Fruit fly (Drosophila melanogaster) whole organism, embryonic: ENCODE measurements around the gene GCC88.

ENCODE experiments used
- Adf1 ChIP-seq: fragments of 200-800 bp; sonication (Bioruptor generic); IDR thresholded peaks from 2 replicates; pipeline ENCODE4 v1.3.6; 2022; ENCODE audit warnings: missing biosample characterization, missing genetic modification characterization
- Atf-2 ChIP-seq: fragments of 200-800 bp; sonication (Bioruptor generic); optimal IDR thresholded peaks from 2 replicates; lab custom pipeline; 2016; ENCODE audit warnings: missing biosample characterization, missing genetic modification characterization
- BEAF-32 ChIP-seq: fragments of 200-800 bp; sonication (Bioruptor generic); optimal IDR thresholded peaks from 3 replicates; lab custom pipeline; 2017; ENCODE audit warnings: missing biosample characterization, missing genetic modification characterization, mild to moderate bottlenecking, moderate library complexity, missing genetic modification reagents
- Bteb2 ChIP-seq: fragments of 200-800 bp; sonication (Bioruptor generic); optimal IDR thresholded peaks from 2 replicates; lab custom pipeline; 2016; ENCODE audit warnings: missing biosample characterization, missing genetic modification characterization
- CG10321 ChIP-seq: fragments of 200-800 bp; sonication (Bioruptor generic); IDR thresholded peaks from 2 replicates; pipeline ENCODE4 v1.3.6; 2022; ENCODE audit warnings: missing biosample characterization, missing genetic modification characterization
- CG10543 ChIP-seq: fragments of 200-800 bp; sonication (Bioruptor generic); optimal IDR thresholded peaks from 3 replicates; lab custom pipeline; 2017; ENCODE audit warnings: missing biosample characterization, mild to moderate bottlenecking, missing genetic modification characterization, moderate library complexity
- CG11696 ChIP-seq: fragments of 200-800 bp; sonication (Bioruptor generic); IDR thresholded peaks from 2 replicates; pipeline ENCODE4 v1.3.6; 2022; ENCODE audit warnings: missing biosample characterization, missing genetic modification characterization
- CG12071 ChIP-seq: fragments of 200-800 bp; sonication (Bioruptor generic); optimal IDR thresholded peaks from 3 replicates; lab custom pipeline; 2018; ENCODE audit warnings: missing biosample characterization, mild to moderate bottlenecking, missing genetic modification characterization
- CG12299 ChIP-seq: fragments of 200-800 bp; sonication (Bioruptor generic); optimal IDR thresholded peaks from 2 replicates; lab custom pipeline; 2018; ENCODE audit warnings: missing biosample characterization, mild to moderate bottlenecking, missing genetic modification characterization
- CG1233 ChIP-seq: fragments of 200-800 bp; sonication (Bioruptor generic); optimal IDR thresholded peaks from 4 replicates; lab custom pipeline; 2018; ENCODE audit warnings: missing biosample characterization, mild to moderate bottlenecking, missing genetic modification characterization
- CG13296 ChIP-seq: fragments of 200-800 bp; sonication (Bioruptor generic); optimal IDR thresholded peaks from 3 replicates; lab custom pipeline; 2018; ENCODE audit warnings: missing biosample characterization, mild to moderate bottlenecking, missing genetic modification characterization
- CG15269 ChIP-seq: fragments of 200-800 bp; sonication (Bioruptor generic); optimal IDR thresholded peaks from 2 replicates; lab custom pipeline; 2018; ENCODE audit warnings: missing biosample characterization, mild to moderate bottlenecking, missing genetic modification characterization, moderate library complexity
- CG17385 ChIP-seq: fragments of 200-800 bp; sonication (Bioruptor generic); optimal IDR thresholded peaks from 3 replicates; lab custom pipeline; 2018; ENCODE audit warnings: missing biosample characterization, mild to moderate bottlenecking, missing genetic modification characterization
- CG17612 ChIP-seq: fragments of 200-800 bp; sonication (Bioruptor generic); IDR thresholded peaks from 2 replicates; pipeline ENCODE4 v1.3.6; 2022; ENCODE audit warnings: missing biosample characterization, missing genetic modification characterization
- CG2202 ChIP-seq: fragments of 200-800 bp; sonication (Bioruptor generic); optimal IDR thresholded peaks from 2 replicates; lab custom pipeline; 2018; ENCODE audit warnings: missing biosample characterization, mild to moderate bottlenecking, missing genetic modification characterization
- CG30403 ChIP-seq: fragments of 200-800 bp; sonication (Bioruptor generic); optimal IDR thresholded peaks from 3 replicates; lab custom pipeline; 2016; ENCODE audit warnings: missing biosample characterization, missing genetic modification characterization
- CG34376 ChIP-seq: fragments of 200-800 bp; sonication (Bioruptor generic); optimal IDR thresholded peaks from 2 replicates; lab custom pipeline; 2018; ENCODE audit warnings: missing biosample characterization, mild to moderate bottlenecking, missing genetic modification characterization
- CG6254 ChIP-seq: fragments of 200-800 bp; sonication (Bioruptor generic); optimal IDR thresholded peaks from 3 replicates; lab custom pipeline; 2017; ENCODE audit warnings: mild to moderate bottlenecking, missing biosample characterization, missing genetic modification reagents, missing genetic modification characterization
- CG6854 ChIP-seq: fragments of 200-800 bp; sonication (Bioruptor generic); optimal IDR thresholded peaks from 3 replicates; lab custom pipeline; 2017; ENCODE audit warnings: missing biosample characterization, mild to moderate bottlenecking, missing genetic modification characterization
- CG7372 ChIP-seq: fragments of 200-800 bp; sonication (Bioruptor generic); IDR thresholded peaks from 2 replicates; pipeline ENCODE4 v1.3.6; 2022; ENCODE audit warnings: missing biosample characterization, missing genetic modification characterization
- CHES-1-like ChIP-seq: fragments of 200-800 bp; sonication (Bioruptor generic); optimal IDR thresholded peaks from 2 replicates; lab custom pipeline; 2016; ENCODE audit warnings: missing biosample characterization, missing genetic modification characterization
- Camta ChIP-seq: fragments of 200-800 bp; sonication (Bioruptor generic); optimal IDR thresholded peaks from 2 replicates; lab custom pipeline; 2016; ENCODE audit warnings: missing biosample characterization, missing genetic modification characterization
- Dad ChIP-seq: fragments of 200-800 bp; sonication (Bioruptor generic); optimal IDR thresholded peaks from 3 replicates; lab custom pipeline; 2016; ENCODE audit warnings: missing biosample characterization, missing genetic modification characterization
- Doc3 ChIP-seq: fragments of 200-800 bp; sonication (Bioruptor generic); IDR thresholded peaks from 3 replicates; pipeline ENCODE4 v1.3.6; 2022; ENCODE audit warnings: missing biosample characterization, missing genetic modification characterization; ENCODE audit not compliant: partially characterized antibody
- Dp ChIP-seq: fragments of 200-800 bp; sonication (Bioruptor generic); optimal IDR thresholded peaks from 2 replicates; lab custom pipeline; 2018; ENCODE audit warnings: missing biosample characterization, mild to moderate bottlenecking, missing genetic modification characterization, moderate library complexity
- Ets65A ChIP-seq: fragments of 200-800 bp; sonication (Bioruptor generic); peaks from one replicate; lab custom pipeline; 2016; ENCODE audit warnings: missing biosample characterization, missing genetic modification characterization
- Fer1 ChIP-seq: fragments of 200-800 bp; sonication (Bioruptor generic); optimal IDR thresholded peaks from 2 replicates; lab custom pipeline; 2017; ENCODE audit warnings: missing biosample characterization, mild to moderate bottlenecking, missing genetic modification characterization
- Gsc ChIP-seq: fragments of 200-800 bp; sonication (Bioruptor generic); IDR thresholded peaks from 2 replicates; pipeline ENCODE4 v1.3.6; 2022; ENCODE audit warnings: missing biosample characterization, missing genetic modification characterization
- HLH3B ChIP-seq: fragments of 200-800 bp; sonication (Bioruptor generic); IDR thresholded peaks from 2 replicates; pipeline ENCODE4 v1.3.6; 2022; ENCODE audit warnings: missing biosample characterization, missing genetic modification characterization
- HLHmδ ChIP-seq: fragments of 200-800 bp; sonication (Bioruptor generic); optimal IDR thresholded peaks from 2 replicates; lab custom pipeline; 2018; ENCODE audit warnings: missing biosample characterization, mild to moderate bottlenecking, missing genetic modification characterization, moderate library complexity
- Hey ChIP-seq: fragments of 200-800 bp; sonication (Bioruptor generic); optimal IDR thresholded peaks from 3 replicates; lab custom pipeline; 2018; ENCODE audit warnings: missing biosample characterization, mild to moderate bottlenecking, missing genetic modification characterization
- Jarid2 ChIP-seq: fragments of 200-800 bp; sonication (Bioruptor generic); optimal IDR thresholded peaks from 3 replicates; lab custom pipeline; 2017; ENCODE audit warnings: mild to moderate bottlenecking, missing biosample characterization, missing genetic modification reagents, missing genetic modification characterization
- Mad ChIP-seq: fragments of 200-800 bp; sonication (Bioruptor generic); optimal IDR thresholded peaks from 2 replicates; lab custom pipeline; 2016; ENCODE audit warnings: missing biosample characterization, missing genetic modification characterization
- Nf-YC ChIP-seq: fragments of 200-800 bp; optimal IDR thresholded peaks from 3 replicates; lab custom pipeline; 2019; ENCODE audit warnings: missing biosample characterization, mild to moderate bottlenecking, missing genetic modification characterization, moderate library complexity
- Spps ChIP-seq: fragments of 200-800 bp; sonication (Bioruptor generic); optimal IDR thresholded peaks from 2 replicates; lab custom pipeline; 2018; ENCODE audit warnings: missing biosample characterization, mild to moderate bottlenecking, missing genetic modification characterization
- Sry-δ ChIP-seq: fragments of 200-800 bp; sonication (Bioruptor generic); optimal IDR thresholded peaks from 2 replicates; lab custom pipeline; 2016; ENCODE audit warnings: missing biosample characterization, missing genetic modification characterization
- TFAM ChIP-seq: fragments of 200-800 bp; sonication (Bioruptor generic); optimal IDR thresholded peaks from 2 replicates; lab custom pipeline; 2017; ENCODE audit warnings: missing biosample characterization, missing genetic modification characterization, inconsistent platforms
- aop ChIP-seq: fragments of 200-800 bp; sonication (Bioruptor generic); IDR thresholded peaks from 2 replicates; pipeline ENCODE4 v1.3.6; 2022; ENCODE audit warnings: missing biosample characterization, missing genetic modification characterization
- ci ChIP-seq: fragments of 200-800 bp; sonication (Bioruptor generic); IDR thresholded peaks from 3 replicates; pipeline ENCODE4 v1.3.6; 2022; ENCODE audit warnings: missing biosample characterization, missing genetic modification characterization
- crp ChIP-seq, 2 experiments: fragments of 200-800 bp; sonication (Bioruptor generic); optimal IDR thresholded peaks; 2 replicates in 1 of 2; 3 replicates in 1 of 2; lab custom pipeline; 2017; ENCODE audit warnings: missing biosample characterization in 2 of 2, missing genetic modification characterization in 2 of 2, mild to moderate bottlenecking in 1 of 2, moderate library complexity in 1 of 2
- dmrt11E ChIP-seq: fragments of 200-800 bp; sonication (Bioruptor generic); optimal IDR thresholded peaks from 3 replicates; lab custom pipeline; 2018; ENCODE audit warnings: missing biosample characterization, mild to moderate bottlenecking, missing genetic modification characterization, moderate library complexity
- dmrt99B ChIP-seq: fragments of 200-800 bp; sonication (Bioruptor generic); optimal IDR thresholded peaks from 2 replicates; lab custom pipeline; 2018; ENCODE audit warnings: missing biosample characterization, mild to moderate bottlenecking, missing genetic modification characterization, moderate library complexity
- fru ChIP-seq: fragments of >200 bp; optimal IDR thresholded peaks from 2 replicates; lab custom pipeline; 2017
- mirr ChIP-seq: fragments of 200-800 bp; sonication (Bioruptor generic); optimal IDR thresholded peaks from 3 replicates; lab custom pipeline; 2018; ENCODE audit warnings: missing biosample characterization, mild to moderate bottlenecking, missing genetic modification characterization
- nmo ChIP-seq: fragments of 200-800 bp; sonication (Bioruptor generic); optimal IDR thresholded peaks from 2 replicates; lab custom pipeline; 2018; ENCODE audit warnings: missing biosample characterization, mild to moderate bottlenecking, missing genetic modification characterization, moderate library complexity
- pb ChIP-seq: fragments of 200-800 bp; sonication (Bioruptor generic); optimal IDR thresholded peaks from 3 replicates; lab custom pipeline; 2016; ENCODE audit warnings: missing biosample characterization, missing genetic modification characterization
- scrt ChIP-seq: fragments of 200-800 bp; sonication (Bioruptor generic); optimal IDR thresholded peaks from 2 replicates; lab custom pipeline; 2018; ENCODE audit warnings: missing biosample characterization, mild to moderate bottlenecking, missing genetic modification characterization, moderate library complexity
- slou ChIP-seq: fragments of 200-800 bp; sonication (Bioruptor generic); optimal IDR thresholded peaks from 3 replicates; lab custom pipeline; 2016; ENCODE audit warnings: missing biosample characterization, missing genetic modification characterization
- so ChIP-seq: fragments of 200-800 bp; sonication (Bioruptor generic); IDR thresholded peaks from 3 replicates; pipeline ENCODE4 v1.3.6; 2022; ENCODE audit warnings: missing biosample characterization, missing genetic modification characterization
- vvl ChIP-seq: fragments of 200-800 bp; sonication (Bioruptor generic); IDR thresholded peaks from 2 replicates; pipeline ENCODE4 v1.3.6; 2022; ENCODE audit warnings: missing biosample characterization, missing genetic modification characterization

GCC88 gene

DNA sequence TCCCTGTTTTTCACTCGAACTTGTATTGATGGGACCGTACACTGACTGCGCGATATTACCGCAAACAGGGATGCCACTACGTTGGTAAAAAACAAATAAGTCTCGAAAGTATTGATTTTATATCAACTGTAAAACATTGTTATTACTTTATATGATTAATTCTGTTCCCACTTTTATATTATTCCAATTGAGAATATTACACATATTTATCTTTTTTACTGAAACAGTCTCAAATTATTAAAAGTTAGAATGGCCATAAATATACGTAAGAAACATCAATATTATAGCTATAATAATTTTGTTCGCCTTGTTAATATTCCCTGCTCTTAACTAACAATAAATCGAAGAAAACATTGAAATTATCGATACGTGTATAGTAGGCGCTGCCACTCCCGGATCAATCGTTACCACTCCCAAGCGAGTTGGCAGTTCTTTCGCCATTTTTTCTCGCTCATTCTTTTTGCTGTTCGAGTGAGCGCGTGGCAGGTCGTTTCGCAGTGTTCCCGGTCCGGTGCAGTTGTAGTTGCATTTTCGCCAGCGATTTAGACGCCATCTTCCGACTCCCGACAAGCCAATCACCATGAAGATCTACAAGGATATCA, 20.5 kb downstream of the GCC88 start, which contains the start of the genes SdhC and Tctp (continued):
- TF ChIP-seq Spps (tag; lab: Kevin White, UChicago), result no peak
- TF ChIP-seq HLHmδ, result peak; percentile 51
- no peak for TF ChIP-seq HLH3B
- TF ChIP-seq TFAM (GFP tag; lab: Kevin White, UChicago), result no peak
- peak; percentile 50 for TF ChIP-seq Fer1 (GFP tag; lab: Kevin White, UChicago)
- no peak for TF ChIP-seq Hey
- no peak for TF ChIP-seq aop (GFP tag; lab: Robert Waterston, UW)
- peak; percentile 46 for TF ChIP-seq Bteb2 (GFP tag; lab: Kevin White, UChicago)
- TF ChIP-seq Mad, result peak; percentile 20
- TF ChIP-seq Sry-δ (GFP tag; lab: Kevin White, UChicago), result peak; percentile 72
- TF ChIP-seq pb, result peak; percentile 18
- TF ChIP-seq Gsc, result no peak
- peak; percentile 3 for TF ChIP-seq slou
- peak; percentile 9 for TF ChIP-seq Dad
- TF ChIP-seq crp (GFP tag; optimal IDR thresholded peaks at IDR 0.05; lab: Kevin White, UChicago), result peak in 1 of 2 experiments; percentile 23
- TF ChIP-seq ci (GFP tag; lab: Robert Waterston, UW), result peak; percentile 23; the same call in 1 of the 3 replicates
- TF ChIP-seq Ets65A (GFP tag; lab: Kevin White, UChicago), result peak; percentile 88
- peak; percentile 34 for TF ChIP-seq CG17385 (GFP tag; lab: Kevin White, UChicago)
- TF ChIP-seq CHES-1-like, result peak; percentile 10
- TF ChIP-seq Camta (GFP tag; lab: Kevin White, UChicago), result peak; percentile 35
- peak; percentile 8; the same call in 1 of the 2 replicates for TF ChIP-seq CG10321 (GFP tag; lab: Robert Waterston, UW)
- TF ChIP-seq CG6254, result no peak
- no peak for TF ChIP-seq fru (lab: Kevin White, UChicago)
- peak; percentile 14 for TF ChIP-seq CG2202 (tag; lab: Kevin White, UChicago)
- TF ChIP-seq CG12071 (GFP tag; lab: Kevin White, UChicago), result no peak
- TF ChIP-seq Dp (GFP tag; lab: Kevin White, UChicago), result peak; percentile 30
- peak; percentile 78 for TF ChIP-seq BEAF-32 (GFP tag; lab: Kevin White, UChicago)
- peak; percentile 70 for TF ChIP-seq Nf-YC
- peak; percentile 57; the same call in 2 of the 3 replicates for TF ChIP-seq Doc3 (GFP tag; lab: Robert Waterston, UW)
- TF ChIP-seq CG7372, result no peak
- peak; percentile 79 for TF ChIP-seq CG10543 (GFP tag; lab: Kevin White, UChicago)
- TF ChIP-seq CG15269 (tag; lab: Kevin White, UChicago), result peak; percentile 51
- TF ChIP-seq Adf1 (GFP tag; lab: Robert Waterston, UW), result no peak
- TF ChIP-seq CG30403 (GFP tag; lab: Kevin White, UChicago), result peak; percentile 76
- no peak for TF ChIP-seq CG6854 (GFP tag; lab: Kevin White, UChicago)
- peak; percentile 58 for TF ChIP-seq CG13296 (GFP tag; lab: Kevin White, UChicago)
- TF ChIP-seq CG34376, result peak; percentile 54
- TF ChIP-seq scrt, result peak; percentile 32
- TF ChIP-seq CG11696 (GFP tag; lab: Robert Waterston, UW), result no peak
- peak; percentile 72 for TF ChIP-seq nmo
- TF ChIP-seq so (GFP tag; lab: Robert Waterston, UW), result 0 out of 3 replicates have a peak, but pooled peaks have one; percentile 45
- TF ChIP-seq vvl (GFP tag; lab: Robert Waterston, UW), result 0 out of 2 replicates have a peak, but pooled peaks have one; percentile 34
- peak; percentile 46 for TF ChIP-seq CG12299 (tag; lab: Kevin White, UChicago)
- TF ChIP-seq Atf-2 (GFP tag; lab: Kevin White, UChicago), result peak; percentile 6
- TF ChIP-seq CG1233 (GFP tag; lab: Kevin White, UChicago), result peak; percentile 13
- TF ChIP-seq CG17612 (GFP tag; lab: Robert Waterston, UW), result no peak
- peak; percentile 9 for TF ChIP-seq dmrt99B (tag; lab: Kevin White, UChicago)
- peak; percentile 27 for TF ChIP-seq mirr (GFP tag; lab: Kevin White, UChicago)
- TF ChIP-seq dmrt11E (tag; lab: Kevin White, UChicago), result peak; percentile 47
- no peak for TF ChIP-seq Jarid2 (GFP tag; lab: Kevin White, UChicago)
